Worm (Caenorhabditis elegans): ENCODE measurements around the gene Y82E9BR.6.

The Y82E9BR.6 gene

DNA sequence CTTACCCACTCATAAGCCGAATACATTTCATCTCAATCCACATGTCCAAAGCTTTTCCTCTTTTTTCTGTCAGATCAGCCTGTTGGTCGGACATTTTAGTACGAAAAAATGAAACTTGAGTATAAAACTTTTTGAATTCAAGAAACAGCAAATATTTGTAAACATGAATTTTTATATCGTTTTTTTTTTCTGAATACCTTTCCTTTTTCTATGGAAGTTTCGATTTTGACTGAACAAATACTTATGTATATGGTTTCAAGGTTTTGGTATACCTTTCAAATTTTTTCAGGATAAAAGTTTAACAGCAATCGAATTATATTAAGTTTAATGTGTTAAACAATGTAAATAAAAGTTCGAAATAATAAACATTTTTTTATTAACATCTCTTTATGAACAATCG is 40.8 kb upstream of the Y82E9BR.6 start, which contains the start of gene fbxa-5 (continued):
- no peak for TF ChIP-seq F44E2.7 (GFP tag; IDR thresholded peaks at IDR 0.05)

DNA sequence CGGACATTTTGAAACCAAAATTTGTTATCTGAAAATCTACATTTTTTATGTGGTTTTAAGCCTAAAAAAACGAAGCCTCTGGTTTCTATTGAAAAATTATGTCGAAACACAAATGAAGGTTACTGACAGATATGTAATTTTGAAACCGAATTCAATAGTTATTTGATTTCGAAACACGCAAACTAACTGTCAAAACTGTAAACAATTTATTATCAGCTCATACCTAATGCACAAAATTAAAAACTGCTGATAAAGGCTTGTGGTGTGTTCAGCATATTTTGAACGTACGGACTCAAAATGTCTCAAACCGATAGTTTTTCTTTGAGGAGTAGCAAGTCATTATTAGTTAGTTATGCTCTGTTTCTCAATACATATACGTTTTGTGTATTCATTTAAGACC is 38.5 kb upstream of the Y82E9BR.6 start, which contains the start of gene fbxa-26:
fbxa-26 (minus strand) TSS at position 35 of the 400 bp plus-strand sequence.
- no peak for TF ChIP-seq mdl-1 (tag; optimal IDR thresholded peaks at IDR 0.05)
- no peak for TF ChIP-seq ces-1 (GFP tag; optimal IDR thresholded peaks at IDR 0.05)
- peak; percentile 35 for TF ChIP-seq nhr-28 (tag; optimal IDR thresholded peaks at IDR 0.05)
- peak; percentile 23 for TF ChIP-seq nhr-77 (tag; optimal IDR thresholded peaks at IDR 0.05)
- peak; percentile 55 for TF ChIP-seq pqm-1 (tag; optimal IDR thresholded peaks at IDR 0.05)
- TF ChIP-seq daf-16 (GFP tag; optimal IDR thresholded peaks at IDR 0.05) = no peak
- TF ChIP-seq daf-16 (tag; optimal IDR thresholded peaks at IDR 0.05) = peak; percentile 94
- no peak for TF ChIP-seq F49E8.2 (tag; optimal IDR thresholded peaks at IDR 0.05; ENCODE audit: borderline replicate concordance)
- TF ChIP-seq dve-1 (tag; optimal IDR thresholded peaks at IDR 0.05; ENCODE audit: insufficient read depth) = peak; percentile 44

DNA sequence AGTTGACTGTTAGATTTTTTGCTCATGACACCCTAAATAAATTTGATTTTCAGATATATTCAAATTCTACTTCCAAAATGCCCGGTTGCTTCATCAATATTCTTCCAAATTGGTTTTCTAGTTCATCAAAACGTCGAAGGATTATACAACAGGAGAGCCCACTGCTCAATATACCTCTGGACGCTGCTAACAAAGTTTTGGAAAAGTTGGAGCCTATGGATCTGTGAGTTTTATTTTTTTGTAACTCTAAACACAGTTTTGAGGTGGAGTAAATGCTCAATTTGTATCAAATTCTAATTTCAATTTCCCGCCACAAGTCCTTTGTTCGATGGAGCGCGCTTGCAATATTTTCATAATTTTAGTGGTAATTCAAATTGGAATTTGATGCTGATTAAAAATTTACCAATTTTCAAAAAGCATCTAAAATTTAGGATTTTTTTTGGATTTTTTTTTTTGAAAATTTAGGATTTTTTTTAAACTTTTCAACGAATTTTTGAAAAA is 38.1 kb upstream of the Y82E9BR.6 start, which contains the start of gene fbxa-27:
fbxa-27 (plus strand) TSS at position 51 of the 501 bp plus-strand sequence.
- TF ChIP-seq unc-62 (GFP tag; optimal IDR thresholded peaks at IDR 0.05 in 1 of 2) = peak in 1 of 2 experiments; percentile 61
- no peak for TF ChIP-seq unc-62 (tag; optimal IDR thresholded peaks at IDR 0.05)
- no peak for TF ChIP-seq lin-1 (GFP tag; IDR thresholded peaks at IDR 0.05)
- no peak for TF ChIP-seq lsy-2 (tag; optimal IDR thresholded peaks at IDR 0.05)
- TF ChIP-seq lim-7 (GFP tag; IDR thresholded peaks at IDR 0.05) = no peak
- no peak for TF ChIP-seq dpl-1 (GFP tag; optimal IDR thresholded peaks at IDR 0.05)
- TF ChIP-seq daf-12 (tag; optimal IDR thresholded peaks at IDR 0.05) = no peak

DNA sequence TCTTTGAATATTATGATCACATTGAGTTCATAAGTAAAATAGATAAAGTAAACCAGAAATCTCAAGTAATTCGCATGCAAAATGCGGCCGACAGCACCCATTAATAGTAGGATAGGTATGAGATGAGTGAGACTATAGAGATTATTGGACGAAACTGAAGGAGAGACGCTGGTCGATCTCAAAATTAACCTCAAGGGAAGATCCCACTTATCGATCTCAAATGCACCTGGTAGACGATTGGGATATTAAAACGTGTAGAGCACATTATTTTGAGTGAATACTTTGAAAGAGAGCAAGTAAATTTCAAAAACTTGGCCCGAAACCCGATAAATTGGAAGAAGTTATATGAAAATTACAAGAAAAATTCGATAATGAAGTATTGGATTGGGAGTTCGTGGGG is 35.3 kb upstream of the Y82E9BR.6 start, which contains the start of gene Y82E9BL.6:
Y82E9BL.6 (minus strand) TSS at position 101 of the 400 bp plus-strand sequence.
- no peak for TF ChIP-seq vab-7 (GFP tag; IDR thresholded peaks at IDR 0.05)
- TF ChIP-seq ces-1 (GFP tag; optimal IDR thresholded peaks at IDR 0.05) = no peak
- TF ChIP-seq ZK546.5 (tag; optimal IDR thresholded peaks at IDR 0.05) = no peak
- no peak for TF ChIP-seq aha-1 (tag)
- TF ChIP-seq R02D3.7 (tag; optimal IDR thresholded peaks at IDR 0.05) = no peak
- no peak for TF ChIP-seq ceh-28 (tag; optimal IDR thresholded peaks at IDR 0.05)
- TF ChIP-seq nhr-102 (tag; optimal IDR thresholded peaks at IDR 0.05) = no peak
- TF ChIP-seq lin-38 (GFP tag; IDR thresholded peaks at IDR 0.05) = no peak
- no peak for TF ChIP-seq cey-2 (tag; optimal IDR thresholded peaks at IDR 0.05; ENCODE audit: borderline replicate concordance, insufficient read depth)

DNA sequence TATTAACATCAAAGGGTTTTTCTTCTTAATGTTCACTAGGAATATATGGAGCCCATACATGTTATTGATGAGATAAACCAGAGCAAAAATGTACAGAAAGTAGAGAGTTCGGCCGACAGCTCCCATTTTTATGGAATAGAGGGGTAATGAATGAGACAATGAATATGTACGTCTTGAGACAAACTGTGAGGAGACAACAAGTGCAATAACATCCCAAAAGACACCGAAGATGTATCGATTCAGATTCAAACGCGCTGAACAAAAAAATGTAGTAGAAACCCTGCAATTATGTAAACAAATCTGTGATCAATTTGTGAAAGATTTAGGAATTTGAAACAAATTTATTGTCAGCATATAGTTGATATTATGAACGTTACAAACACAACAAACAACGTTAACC is 34.0 kb upstream of the Y82E9BR.6 start:
- TF ChIP-seq zag-1 (tag; optimal IDR thresholded peaks at IDR 0.05) = no peak
- no peak for TF ChIP-seq snpc-1.2 (GFP tag; IDR thresholded peaks at IDR 0.05)
- no peak for TF ChIP-seq nhr-11 (tag; optimal IDR thresholded peaks at IDR 0.05)
- no peak for TF ChIP-seq vab-7 (GFP tag; IDR thresholded peaks at IDR 0.05)
- no peak for TF ChIP-seq nhr-77 (tag; optimal IDR thresholded peaks at IDR 0.05)
- TF ChIP-seq ztf-7 (tag; optimal IDR thresholded peaks at IDR 0.05) = no peak
- no peak for TF ChIP-seq ceh-82 (tag; optimal IDR thresholded peaks at IDR 0.05)
- TF ChIP-seq aha-1 (tag) = peak; percentile 92
- TF ChIP-seq jun-1 (tag; optimal IDR thresholded peaks at IDR 0.05) = no peak
- peak in 1 of 2 experiments; percentile 58 for TF ChIP-seq unc-62 (GFP tag; optimal IDR thresholded peaks at IDR 0.05 in 1 of 2)
- no peak for TF ChIP-seq unc-62 (tag; optimal IDR thresholded peaks at IDR 0.05)
- TF ChIP-seq rbr-2 (tag; optimal IDR thresholded peaks at IDR 0.05) = no peak
- TF ChIP-seq lir-3 (tag; optimal IDR thresholded peaks at IDR 0.05) = no peak
- no peak for TF ChIP-seq fkh-10 (GFP tag; optimal IDR thresholded peaks at IDR 0.05)
- no peak for TF ChIP-seq nhr-102 (tag; optimal IDR thresholded peaks at IDR 0.05)
- TF ChIP-seq skn-1 (tag; optimal IDR thresholded peaks at IDR 0.05) = no peak
- no peak for TF ChIP-seq T26A8.4 (GFP tag; IDR thresholded peaks at IDR 0.05)
